Worm (Caenorhabditis elegans) whole organism, midembryonic: ENCODE data around the gene C08E8.10.
"Not testable (repeated sequence)": the region's sequence is repeated elsewhere in the genome, so short reads cannot be mapped to it uniquely, and the experiment has no call there.

Experiments
- T22C8.4 ChIP-seq: fragments of 200-800 bp; sonication (Bioruptor generic); IDR thresholded peaks from 2 replicates; pipeline ENCODE4 v1.3.6; 2022; ENCODE audit warnings: missing genetic modification characterization, missing compliant biosample characterization
- cog-1 ChIP-seq: sonication (generic microtip); optimal IDR thresholded peaks from 2 replicates; lab custom pipeline; 2016; ENCODE audit warnings: missing genetic modification characterization, missing compliant biosample characterization
- flt-1 ChIP-seq: fragments of 200-800 bp; sonication (Bioruptor generic); IDR thresholded peaks from 2 replicates; pipeline ENCODE4 v1.3.6; 2022; ENCODE audit warnings: missing genetic modification characterization, missing compliant biosample characterization
- klf-2 ChIP-seq: fragments of 200-800 bp; sonication (Bioruptor generic); conservative IDR thresholded peaks from 2 replicates; pipeline ENCODE4 v1.3.6; 2022; ENCODE audit warnings: missing genetic modification reagents, missing genetic modification characterization, missing compliant biosample characterization
- med-1 ChIP-seq: sonication (generic microtip); optimal IDR thresholded peaks from 2 replicates; lab custom pipeline; 2017; ENCODE audit warnings: missing genetic modification characterization, mild to moderate bottlenecking, missing compliant biosample characterization, antibody characterized with exemption, missing genetic modification reagents; ENCODE audit not compliant: insufficient read depth
- ref-1 ChIP-seq: fragments of 200-800 bp; sonication (Bioruptor generic); conservative IDR thresholded peaks from 2 replicates; pipeline ENCODE4 v1.3.6; 2022; ENCODE audit warnings: missing genetic modification reagents, missing genetic modification characterization, missing compliant biosample characterization
- tab-1 ChIP-seq: fragments of 200-800 bp; sonication (Bioruptor generic); IDR thresholded peaks from 2 replicates; pipeline ENCODE4 v1.3.6; 2022; ENCODE audit warnings: missing genetic modification characterization, missing compliant biosample characterization
- ztf-23 ChIP-seq: fragments of 200-800 bp; sonication (Bioruptor generic); IDR thresholded peaks from 2 replicates; pipeline ENCODE4 v1.3.6; 2022; ENCODE audit warnings: missing genetic modification reagents, missing genetic modification characterization, missing compliant biosample characterization
- ztf-29 ChIP-seq: fragments of 200-800 bp; sonication (Bioruptor generic); IDR thresholded peaks from 2 replicates; pipeline ENCODE4 v1.3.6; 2022; ENCODE audit warnings: missing genetic modification reagents, missing genetic modification characterization, missing compliant biosample characterization

C08E8.10 gene

ce11 chrV:18323231-18323630 is 16.5 kb downstream of the C08E8.10 start, which contains the start of gene B0462.5:
Gene B0462.5, minus strand, starts transcription at chrV:18323331.
- TF ChIP-seq cog-1 (tag; lab: Kevin White, UChicago) (no peak), flt-1 (no peak), med-1 (GFP tag; lab: Kevin White, UChicago) (no peak), ztf-29 (GFP tag; lab: Robert Waterston, UW) (no peak), ztf-23 (GFP tag; lab: Robert Waterston, UW) (no peak), klf-2 (GFP tag; lab: Robert Waterston, UW) (no peak), T22C8.4 (no peak), tab-1 (GFP tag; lab: Robert Waterston, UW) (no peak), ref-1 (GFP tag; lab: Robert Waterston, UW) (no peak)

DNA sequence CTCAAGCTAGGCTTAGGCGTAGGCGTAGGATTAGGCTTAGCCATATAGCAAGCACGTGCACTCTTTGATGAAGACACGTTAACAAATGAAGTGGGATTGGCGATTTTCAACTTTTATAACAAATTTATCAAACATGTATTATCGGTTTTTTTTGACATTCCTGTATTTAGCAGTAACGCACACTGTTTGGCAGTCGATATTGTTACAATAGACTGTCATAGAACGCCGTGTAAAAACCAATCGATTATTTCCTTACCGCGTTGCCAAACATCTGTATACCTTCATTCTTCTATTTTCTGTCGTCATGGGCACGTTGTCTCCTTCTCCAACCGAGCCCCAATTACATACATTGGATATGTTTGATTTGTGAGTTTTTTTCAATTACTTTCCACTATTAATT is 21.4 kb downstream of the C08E8.10 start, which contains the start of gene fbxb-119:
TSS of gene fbxb-119 (plus strand) at position 301 of the 400 bp plus-strand sequence.
- TF ChIP-seq ztf-29 (GFP tag; lab: Robert Waterston, UW) (no peak), ref-1 (GFP tag; lab: Robert Waterston, UW) (no peak), cog-1 (tag; lab: Kevin White, UChicago) (no peak), tab-1 (GFP tag; lab: Robert Waterston, UW) (no peak), klf-2 (GFP tag; lab: Robert Waterston, UW) (no peak), med-1 (GFP tag; lab: Kevin White, UChicago) (no peak), T22C8.4 (no peak), flt-1 (no peak), ztf-23 (GFP tag; lab: Robert Waterston, UW) (no peak)

ce11 chrV:18302414-18302813 is 37.3 kb downstream of the C08E8.10 start, which contains the start of gene Y51A2A.6:
Gene Y51A2A.6, plus strand, starts transcription at chrV:18302714.
- TF ChIP-seq ref-1 (GFP tag; lab: Robert Waterston, UW); ztf-23 (GFP tag; lab: Robert Waterston, UW); flt-1: not testable (repeated sequence)

DNA sequence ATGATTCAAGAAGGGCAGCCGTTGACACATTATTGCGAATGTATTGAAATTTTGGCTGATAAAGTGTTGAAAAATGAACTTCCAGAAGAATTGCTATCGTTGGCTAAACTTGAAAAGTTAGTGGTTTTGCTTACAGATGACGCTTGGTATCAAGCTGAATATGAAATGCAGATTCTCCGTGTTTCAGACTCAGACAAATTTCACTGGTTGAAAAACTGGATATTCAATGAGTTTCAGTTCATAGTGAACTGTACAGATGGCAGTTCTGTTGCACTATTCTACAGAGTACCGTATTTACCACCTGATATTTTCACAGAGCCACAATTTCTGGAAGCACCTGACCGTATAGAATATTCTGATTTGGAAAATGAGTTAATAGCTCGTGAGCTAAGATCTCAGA is 40.4 kb downstream of the C08E8.10 start:
- TF ChIP-seq cog-1 (tag; lab: Kevin White, UChicago) (no peak), flt-1 (no peak), ztf-29 (GFP tag; lab: Robert Waterston, UW) (no peak), ref-1 (GFP tag; lab: Robert Waterston, UW) (no peak)

DNA sequence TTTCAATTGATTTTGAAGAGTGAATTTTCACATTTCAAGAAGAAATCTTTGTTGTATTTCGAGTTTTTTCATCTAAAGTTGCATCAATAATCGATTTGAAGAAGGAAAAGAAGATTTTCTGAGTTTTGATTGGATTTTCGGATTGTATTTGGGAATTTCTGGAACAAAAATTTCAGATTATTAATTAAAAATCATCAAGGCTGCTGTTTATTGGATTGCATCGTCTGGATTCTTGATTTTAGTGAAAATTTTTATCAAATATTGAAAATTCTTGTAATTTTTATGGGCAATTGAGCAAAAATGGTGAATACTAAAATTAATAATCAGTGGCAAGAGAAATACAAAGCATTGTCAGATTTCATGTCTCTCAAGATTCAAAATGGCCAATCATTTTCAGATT is 41.2 kb downstream of the C08E8.10 start, which contains the start of gene Y51A2A.5:
TSS of gene Y51A2A.5 (plus strand) at position 301 of the 400 bp plus-strand sequence.
- TF ChIP-seq T22C8.4 (no peak), klf-2 (GFP tag; lab: Robert Waterston, UW) (no peak), ref-1 (GFP tag; lab: Robert Waterston, UW) (no peak), med-1 (GFP tag; lab: Kevin White, UChicago) (no peak), flt-1 (no peak)

DNA sequence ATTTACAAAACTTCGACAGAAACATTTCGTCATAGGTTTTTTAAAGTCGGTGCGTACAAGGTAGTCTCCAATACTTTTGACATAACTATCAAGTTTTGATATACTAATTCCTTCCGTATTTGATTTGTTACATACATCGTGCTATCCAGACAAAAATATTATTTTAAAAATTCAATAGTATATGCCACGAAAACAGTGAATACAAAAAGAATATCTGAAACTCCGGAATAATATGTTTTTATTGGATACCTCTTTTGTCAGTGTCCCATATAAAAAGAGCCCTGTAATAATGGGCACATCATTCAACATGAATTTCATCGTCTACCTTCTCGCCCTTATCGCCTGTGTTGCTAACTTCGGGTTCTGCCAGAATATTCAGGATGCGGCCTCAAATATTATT is 47.4 kb downstream of the C08E8.10 start, which contains the start of gene Y51A2A.12:
TSS of gene Y51A2A.12 (plus strand) at position 301 of the 400 bp plus-strand sequence.
- TF ChIP-seq ref-1 (GFP tag; lab: Robert Waterston, UW) (no peak), cog-1 (tag; lab: Kevin White, UChicago) (no peak), tab-1 (GFP tag; lab: Robert Waterston, UW) (no peak), ztf-23 (GFP tag; lab: Robert Waterston, UW) (no peak), med-1 (GFP tag; lab: Kevin White, UChicago) (no peak), klf-2 (GFP tag; lab: Robert Waterston, UW) (no peak), T22C8.4 (no peak), ztf-29 (GFP tag; lab: Robert Waterston, UW) (no peak), flt-1 (no peak)

- TF ChIP-seq ztf-23 (GFP tag; lab: Robert Waterston, UW): no peak
- TF ChIP-seq T22C8.4: no peak
- TF ChIP-seq ztf-29 (GFP tag; lab: Robert Waterston, UW): no peak
Measured at ce11 chrV:18290642-18291041, 49.1 kb downstream of the C08E8.10 start, which contains the start of gene Y51A2A.4. Gene Y51A2A.4, plus strand, starts transcription at chrV:18290942.
